Fruit fly (Drosophila melanogaster) whole organism, embryonic: ENCODE data around the gene CG10993.
A peak's percentile ranks its signal among the peaks of the same experiment; 100 is the strongest.

Experiments used
- Atf6 ChIP-seq: fragments of 200-800 bp; sonication (Bioruptor generic); IDR thresholded peaks from 2 replicates; pipeline ENCODE4 v1.3.6; 2022; ENCODE audit warnings: missing biosample characterization, missing genetic modification characterization
- Awh ChIP-seq: fragments of 200-800 bp; sonication (Bioruptor generic); IDR thresholded peaks from 2 replicates; pipeline ENCODE4, ENCODE4 v1.3.6; 2022; ENCODE audit warnings: missing biosample characterization, missing genetic modification characterization
- B-H1 ChIP-seq: fragments of 200-800 bp; sonication (Bioruptor generic); IDR thresholded peaks from 3 replicates; pipeline ENCODE4 v1.3.6; 2022; ENCODE audit warnings: missing biosample characterization, missing genetic modification characterization
- C15 ChIP-seq: fragments of 200-800 bp; sonication (Bioruptor generic); IDR thresholded peaks from 3 replicates; pipeline ENCODE4 v1.3.6; 2022; ENCODE audit warnings: missing biosample characterization, missing genetic modification characterization
- CG1024 ChIP-seq: fragments of 200-800 bp; sonication (Bioruptor generic); IDR thresholded peaks from 2 replicates; pipeline ENCODE4 v1.3.6; 2022; ENCODE audit warnings: missing biosample characterization, missing genetic modification characterization
- CG11398 ChIP-seq: fragments of 200-800 bp; sonication (Bioruptor generic); optimal IDR thresholded peaks from 2 replicates; lab custom pipeline; 2016; ENCODE audit warnings: missing biosample characterization, missing genetic modification characterization
- CG11504 ChIP-seq: fragments of 200-800 bp; sonication (Bioruptor generic); optimal IDR thresholded peaks from 3 replicates; lab custom pipeline; 2019; ENCODE audit warnings: missing biosample characterization, mild to moderate bottlenecking, missing genetic modification characterization, moderate library complexity
- CG11560 ChIP-seq: fragments of 200-800 bp; sonication (Bioruptor generic); IDR thresholded peaks from 3 replicates; pipeline ENCODE4 v1.3.6; 2022; ENCODE audit warnings: missing biosample characterization, missing genetic modification characterization
- CG12299 ChIP-seq: fragments of 200-800 bp; sonication (Bioruptor generic); optimal IDR thresholded peaks from 2 replicates; lab custom pipeline; 2018; ENCODE audit warnings: missing biosample characterization, mild to moderate bottlenecking, missing genetic modification characterization
- CG12744 ChIP-seq: fragments of 200-800 bp; sonication (Bioruptor generic); optimal IDR thresholded peaks from 2 replicates; lab custom pipeline; 2016; ENCODE audit warnings: missing biosample characterization, missing genetic modification characterization
- CG14965 ChIP-seq: fragments of 200-800 bp; sonication (Bioruptor generic); optimal IDR thresholded peaks from 2 replicates; lab custom pipeline; 2016; ENCODE audit warnings: missing biosample characterization, missing genetic modification characterization, borderline replicate concordance
- CG17328 ChIP-seq: fragments of 200-800 bp; sonication (Bioruptor generic); IDR thresholded peaks from 2 replicates; pipeline ENCODE4 v1.3.6; 2022; ENCODE audit warnings: missing biosample characterization, missing genetic modification characterization
- CG17912 ChIP-seq: fragments of 200-800 bp; sonication (Bioruptor generic); optimal IDR thresholded peaks from 2 replicates; lab custom pipeline; 2018; ENCODE audit warnings: missing biosample characterization, mild to moderate bottlenecking, missing genetic modification characterization
- CG3065 ChIP-seq: fragments of 200-800 bp; sonication (Bioruptor generic); optimal IDR thresholded peaks from 2 replicates; lab custom pipeline; 2016; ENCODE audit warnings: missing biosample characterization, missing genetic modification characterization
- CG31388 ChIP-seq: fragments of 200-800 bp; sonication (Bioruptor generic); optimal IDR thresholded peaks from 2 replicates; lab custom pipeline; 2016; ENCODE audit warnings: missing biosample characterization, missing genetic modification characterization
- CG33557 ChIP-seq: fragments of 200-800 bp; sonication (Bioruptor generic); optimal IDR thresholded peaks from 2 replicates; lab custom pipeline; 2019; ENCODE audit warnings: missing biosample characterization, mild to moderate bottlenecking, missing genetic modification characterization, moderate library complexity
- CG3726 ChIP-seq: fragments of 200-800 bp; sonication (Bioruptor generic); IDR thresholded peaks from 3 replicates; pipeline ENCODE4, ENCODE4 v1.3.6; 2022; ENCODE audit warnings: missing biosample characterization, missing genetic modification characterization
- CG3838 ChIP-seq: fragments of 200-800 bp; sonication (Bioruptor generic); optimal IDR thresholded peaks from 3 replicates; lab custom pipeline; 2016; ENCODE audit warnings: missing biosample characterization, missing genetic modification characterization
- CG3995 ChIP-seq: fragments of 200-800 bp; sonication (Bioruptor generic); optimal IDR thresholded peaks from 3 replicates; lab custom pipeline; 2016; ENCODE audit warnings: missing biosample characterization, missing genetic modification characterization
- CG4820 ChIP-seq: fragments of 200-800 bp; sonication (Bioruptor generic); optimal IDR thresholded peaks from 3 replicates; lab custom pipeline; 2016; ENCODE audit warnings: missing biosample characterization, missing genetic modification characterization
- CG6175 ChIP-seq: fragments of 200-800 bp; sonication (Bioruptor generic); IDR thresholded peaks from 3 replicates; pipeline ENCODE4 v1.3.6; 2022; ENCODE audit warnings: missing biosample characterization, missing genetic modification characterization
- CG6854 ChIP-seq: fragments of 200-800 bp; sonication (Bioruptor generic); optimal IDR thresholded peaks from 3 replicates; lab custom pipeline; 2017; ENCODE audit warnings: missing biosample characterization, mild to moderate bottlenecking, missing genetic modification characterization
- CG9215 ChIP-seq: fragments of 200-800 bp; sonication (Bioruptor generic); IDR thresholded peaks from 2 replicates; pipeline ENCODE4 v1.3.6; 2022; ENCODE audit warnings: missing biosample characterization, missing genetic modification characterization
- CG9437 ChIP-seq: fragments of 200-800 bp; sonication (Bioruptor generic); optimal IDR thresholded peaks from 2 replicates; lab custom pipeline; 2018; ENCODE audit warnings: missing biosample characterization, mild to moderate bottlenecking, missing genetic modification characterization
- CTCF ChIP-seq: fragments of 200-800 bp; sonication (Bioruptor generic); optimal IDR thresholded peaks from 2 replicates; lab custom pipeline; 2017; ENCODE audit warnings: missing biosample characterization, mild to moderate bottlenecking, missing genetic modification characterization, moderate library complexity
- GATAe ChIP-seq: fragments of 200-800 bp; sonication (Bioruptor generic); conservative IDR thresholded peaks from 2 replicates; pipeline ENCODE4 v1.3.6; 2022; ENCODE audit warnings: missing biosample characterization, missing genetic modification characterization
- Gsc ChIP-seq: fragments of 200-800 bp; sonication (Bioruptor generic); IDR thresholded peaks from 2 replicates; pipeline ENCODE4 v1.3.6; 2022; ENCODE audit warnings: missing biosample characterization, missing genetic modification characterization
- HmgD ChIP-seq: fragments of 200-800 bp; sonication (Bioruptor generic); optimal IDR thresholded peaks from 3 replicates; lab custom pipeline; 2016; ENCODE audit warnings: missing biosample characterization, missing genetic modification characterization
- MTF-1 ChIP-seq: fragments of 200-800 bp; sonication (Bioruptor generic); optimal IDR thresholded peaks from 2 replicates; lab custom pipeline; 2018; ENCODE audit warnings: missing biosample characterization, mild to moderate bottlenecking, missing genetic modification characterization, borderline replicate concordance
- Myb ChIP-seq: fragments of 200-800 bp; sonication (Bioruptor generic); optimal IDR thresholded peaks from 2 replicates; lab custom pipeline; 2016; ENCODE audit warnings: missing biosample characterization, missing genetic modification characterization
- NFAT ChIP-seq: fragments of 200-800 bp; sonication (Bioruptor generic); IDR thresholded peaks from 2 replicates; pipeline ENCODE4 v1.3.6; 2022; ENCODE audit warnings: missing biosample characterization, missing genetic modification characterization
- Poxn ChIP-seq: fragments of 200-800 bp; sonication (Bioruptor generic); IDR thresholded peaks from 2 replicates; pipeline ENCODE4 v1.3.6; 2022; ENCODE audit warnings: missing biosample characterization, missing genetic modification characterization
- Sox100B ChIP-seq: fragments of 200-800 bp; sonication (Bioruptor generic); optimal IDR thresholded peaks from 3 replicates; lab custom pipeline; 2018; ENCODE audit warnings: missing biosample characterization, mild to moderate bottlenecking, missing genetic modification characterization
- Trl ChIP-seq, 3 experiments: fragments of >200 bp in 2 of 3; fragments of 200-800 bp in 1 of 3; sonication (Bioruptor generic) in 1 of 3; optimal IDR thresholded peaks; 2 replicates in 1 of 3; 3 replicates in 2 of 3; lab custom pipeline; 2016 to 2017; ENCODE audit warnings: missing biosample characterization in 1 of 3, missing genetic modification characterization in 1 of 3
- Xbp1 ChIP-seq: fragments of 200-800 bp; sonication (Bioruptor generic); optimal IDR thresholded peaks from 3 replicates; lab custom pipeline; 2016; ENCODE audit warnings: missing biosample characterization, mild to moderate bottlenecking, missing genetic modification characterization
- Xrp1 ChIP-seq: fragments of 200-800 bp; sonication (Bioruptor generic); IDR thresholded peaks from 2 replicates; pipeline ENCODE4 v1.3.6; 2022; ENCODE audit warnings: missing biosample characterization, missing genetic modification characterization
- abd-A ChIP-seq: fragments of 200-800 bp; sonication (Bioruptor generic); optimal IDR thresholded peaks from 3 replicates; lab custom pipeline; 2019; ENCODE audit warnings: missing biosample characterization, mild to moderate bottlenecking, missing genetic modification characterization, moderate library complexity
- ac ChIP-seq: fragments of 200-800 bp; sonication (Bioruptor generic); optimal IDR thresholded peaks from 3 replicates; lab custom pipeline; 2017; ENCODE audit warnings: missing biosample characterization, mild to moderate bottlenecking, missing genetic modification characterization
- bcd ChIP-seq: fragments of 200-800 bp; sonication (Bioruptor generic); optimal IDR thresholded peaks from 2 replicates; lab custom pipeline; 2017; ENCODE audit warnings: missing biosample characterization, mild to moderate bottlenecking, missing genetic modification characterization
- chm ChIP-seq: fragments of 200-800 bp; sonication (Bioruptor generic); IDR thresholded peaks from 2 replicates; pipeline ENCODE4 v1.3.6; 2022; ENCODE audit warnings: missing biosample characterization, missing genetic modification characterization
- dan ChIP-seq: fragments of 200-800 bp; sonication (Bioruptor generic); IDR thresholded peaks from 2 replicates; pipeline ENCODE4 v1.3.6; 2022; ENCODE audit warnings: missing biosample characterization, missing genetic modification characterization
- dati ChIP-seq: fragments of 200-800 bp; sonication (Bioruptor generic); IDR thresholded peaks from 2 replicates; pipeline ENCODE4 v1.3.6; 2022; ENCODE audit warnings: missing biosample characterization, missing genetic modification characterization
- fd64A ChIP-seq: fragments of 200-800 bp; sonication (Bioruptor generic); optimal IDR thresholded peaks from 3 replicates; lab custom pipeline; 2018; ENCODE audit warnings: missing biosample characterization, mild to moderate bottlenecking, missing genetic modification characterization
- ftz-f1 ChIP-seq: fragments of 200-800 bp; sonication (Bioruptor generic); optimal IDR thresholded peaks from 2 replicates; lab custom pipeline; 2016; ENCODE audit warnings: missing biosample characterization, missing genetic modification characterization
- gcm ChIP-seq: fragments of 200-800 bp; sonication (Bioruptor generic); optimal IDR thresholded peaks from 2 replicates; lab custom pipeline; 2019; ENCODE audit warnings: missing biosample characterization, mild to moderate bottlenecking, missing genetic modification characterization, moderate library complexity
- grau ChIP-seq: fragments of 200-800 bp; optimal IDR thresholded peaks from 3 replicates; lab custom pipeline; 2019; ENCODE audit warnings: missing biosample characterization, mild to moderate bottlenecking, missing genetic modification characterization, moderate library complexity
- gsb ChIP-seq: fragments of 200-800 bp; sonication (Bioruptor generic); IDR thresholded peaks from 2 replicates; pipeline ENCODE4 v1.3.6; 2022; ENCODE audit warnings: missing biosample characterization, missing genetic modification characterization
- jumu ChIP-seq: fragments of 200-800 bp; sonication (Bioruptor generic); optimal IDR thresholded peaks from 3 replicates; lab custom pipeline; 2016; ENCODE audit warnings: missing biosample characterization, missing genetic modification characterization
- sima ChIP-seq: fragments of 200-800 bp; sonication (Bioruptor generic); optimal IDR thresholded peaks from 2 replicates; lab custom pipeline; 2016; ENCODE audit warnings: missing biosample characterization, missing genetic modification characterization
- sisA ChIP-seq: fragments of 200-800 bp; sonication (Bioruptor generic); IDR thresholded peaks from 2 replicates; pipeline ENCODE4 v1.3.6; 2022; ENCODE audit warnings: missing biosample characterization, missing genetic modification characterization
- trem ChIP-seq: fragments of 200-800 bp; optimal IDR thresholded peaks from 3 replicates; lab custom pipeline; 2019; ENCODE audit warnings: missing biosample characterization, mild to moderate bottlenecking, missing genetic modification characterization, moderate library complexity
- wor ChIP-seq: fragments of 200-800 bp; sonication (Bioruptor generic); IDR thresholded peaks from 2 replicates; pipeline ENCODE4 v1.3.6; 2022; ENCODE audit warnings: missing biosample characterization, missing genetic modification characterization

Gene CG10993

dm6 chrX:13838892-13839291, 48.0 kb upstream of the CG10993 start (continued):
- TF ChIP-seq CG4820 (GFP tag; lab: Kevin White, UChicago) (peak; percentile 83), jumu (peak; percentile 70), wor (GFP tag; lab: Robert Waterston, UW) (peak; percentile 71), Xbp1 (GFP tag; lab: Kevin White, UChicago) (peak; percentile 77), CG11504 (peak; percentile 85), gsb (0 out of 2 replicates have a peak, but pooled peaks have one; percentile 35), ftz-f1 (GFP tag; lab: Kevin White, UChicago) (no peak), Poxn (GFP tag; lab: Robert Waterston, UW) (no peak), CG3995 (GFP tag; lab: Kevin White, UChicago) (peak; percentile 43), HmgD (GFP tag; lab: Kevin White, UChicago) (peak; percentile 32), sisA (peak; percentile 72), C15 (GFP tag; lab: Robert Waterston, UW) (0 out of 3 replicates have a peak, but pooled peaks have one; percentile 35), CG1024 (GFP tag; lab: Robert Waterston, UW) (peak; percentile 62), fd64A (GFP tag; lab: Kevin White, UChicago) (peak; percentile 25), CTCF (GFP tag; lab: Kevin White, UChicago) (peak; percentile 12), ac (GFP tag; lab: Kevin White, UChicago) (no peak), CG11398 (GFP tag; lab: Kevin White, UChicago) (no peak), CG33557 (GFP tag; lab: Kevin White, UChicago) (no peak), dati (GFP tag; lab: Robert Waterston, UW) (peak; percentile 69), CG31388 (peak; percentile 23), Myb (peak; percentile 59), CG12299 (tag; lab: Kevin White, UChicago) (no peak), abd-A (tag; lab: Kevin White, UChicago) (no peak), trem (tag; lab: Kevin White, UChicago) (peak; percentile 5), CG3726 (GFP tag; lab: Robert Waterston, UW) (peak; percentile 66; the same call in 2 of the 3 replicates), CG3065 (GFP tag; lab: Kevin White, UChicago) (no peak), NFAT (0 out of 2 replicates have a peak, but pooled peaks have one; percentile 23), gcm (peak; percentile 60), chm (GFP tag; lab: Robert Waterston, UW) (no peak), GATAe (GFP tag; lab: Robert Waterston, UW) (no peak), Sox100B (GFP tag; lab: Kevin White, UChicago) (peak; percentile 63), CG3838 (GFP tag; lab: Kevin White, UChicago) (peak; percentile 11), CG6854 (GFP tag; lab: Kevin White, UChicago) (no peak), Atf6 (GFP tag; lab: Robert Waterston, UW) (peak; percentile 62; the same call in 1 of the 2 replicates), grau (tag; lab: Kevin White, UChicago) (peak; percentile 57), CG6175 (GFP tag; lab: Robert Waterston, UW) (no peak), CG17328 (GFP tag; lab: Robert Waterston, UW) (peak; percentile 74), CG12744 (peak; percentile 71), B-H1 (GFP tag; lab: Robert Waterston, UW) (peak; percentile 73), Xrp1 (GFP tag; lab: Robert Waterston, UW) (peak; percentile 73), CG9437 (peak; percentile 49), CG11560 (no peak), CG14965 (peak; percentile 24), CG9215 (peak; percentile 30; the same call in 1 of the 2 replicates), dan (GFP tag; lab: Robert Waterston, UW) (peak; percentile 44; the same call in 1 of the 2 replicates), CG17912 (no peak), Gsc (GFP tag; lab: Robert Waterston, UW) (no peak), bcd (peak; percentile 78), sima (GFP tag; lab: Kevin White, UChicago) (no peak), MTF-1 (GFP tag; lab: Kevin White, UChicago) (peak; percentile 14), Awh (peak; percentile 82), Trl (optimal IDR thresholded peaks at IDR 0.05; lab: Kevin White, UChicago) (no peak), Trl (GFP tag; optimal IDR thresholded peaks at IDR 0.05; lab: Kevin White, UChicago) (peak; percentile 48)
